Fruit fly (Drosophila melanogaster) whole organism, pupa: ENCODE measurements around the gene Mst85C.

Source experiments
- CG10348 ChIP-seq: fragments of 200-800 bp; sonication (Bioruptor generic); IDR thresholded peaks from 2 replicates; pipeline ENCODE4 v1.3.6; 2022; ENCODE audit warnings: missing biosample characterization, missing genetic modification characterization
- CG15710 ChIP-seq: fragments of 200-800 bp; sonication (Bioruptor generic); optimal IDR thresholded peaks from 2 replicates; lab custom pipeline; 2018; ENCODE audit warnings: missing biosample characterization, mild to moderate bottlenecking, missing genetic modification characterization, moderate library complexity
- CG17806 ChIP-seq: fragments of 200-800 bp; sonication (Bioruptor generic); optimal IDR thresholded peaks from 2 replicates; lab custom pipeline; 2018; ENCODE audit warnings: missing biosample characterization, mild to moderate bottlenecking, missing genetic modification characterization, moderate library complexity
- Ets98B ChIP-seq: fragments of 200-800 bp; sonication (Bioruptor generic); IDR thresholded peaks from 2 replicates; pipeline ENCODE4 v1.3.6; 2022; ENCODE audit warnings: missing biosample characterization, missing genetic modification characterization
- Pif1B ChIP-seq: fragments of 200-800 bp; sonication (Bioruptor generic); optimal IDR thresholded peaks from 3 replicates; lab custom pipeline; 2016; ENCODE audit warnings: missing biosample characterization, missing genetic modification characterization
- fd96Ca ChIP-seq: fragments of 200-800 bp; sonication (Bioruptor generic); IDR thresholded peaks from 3 replicates; pipeline ENCODE4 v1.3.6; 2022; ENCODE audit warnings: missing biosample characterization, missing genetic modification characterization
- gl ChIP-seq: fragments of 200-800 bp; sonication (Bioruptor generic); optimal IDR thresholded peaks from 2 replicates; lab custom pipeline; 2018; ENCODE audit warnings: missing biosample characterization, mild to moderate bottlenecking, missing genetic modification characterization

DNA sequence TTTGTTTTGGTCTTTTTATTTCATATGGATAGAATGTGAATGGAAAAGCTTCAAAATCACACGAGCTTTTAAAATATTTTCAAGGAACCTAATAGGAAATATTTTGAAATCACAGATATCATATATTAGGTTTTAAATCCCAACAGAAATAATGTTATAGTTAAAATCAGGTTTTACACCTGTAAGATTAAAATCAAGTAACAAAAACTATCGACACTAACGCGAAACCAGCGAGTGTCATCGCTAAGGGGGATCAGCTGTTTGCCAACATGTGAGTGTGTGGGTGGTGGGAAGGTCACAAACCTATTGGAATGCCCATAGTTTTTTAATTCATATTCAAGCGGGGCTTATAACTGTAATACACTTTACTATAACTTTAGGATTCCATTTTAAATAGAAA lies 9.8 kb upstream of the Mst85C start, which contains the start of gene hyx:
- no peak for TF ChIP-seq CG10348 (GFP tag; lab: Robert Waterston, UW)
- peak; percentile 11 for TF ChIP-seq CG15710 (tag; lab: Kevin White, UChicago)
- TF ChIP-seq fd96Ca (GFP tag; lab: Robert Waterston, UW), result no peak
- TF ChIP-seq CG17806, result peak; percentile 20
- TF ChIP-seq gl (tag; lab: Kevin White, UChicago), result no peak
- TF ChIP-seq Ets98B (GFP tag; lab: Robert Waterston, UW), result no peak; the same call in 1 of the 2 replicates
- no peak for TF ChIP-seq Pif1B (GFP tag; lab: Kevin White, UChicago)
